Worm (Caenorhabditis elegans): ENCODE results near the gene T19D12.4.

- TF ChIP-seq daf-12 (tag; optimal IDR thresholded peaks at IDR 0.05): no peak
- TF ChIP-seq nhr-76 (tag; optimal IDR thresholded peaks at IDR 0.05): no peak
- no peak for TF ChIP-seq ztf-7 (tag; optimal IDR thresholded peaks at IDR 0.05)
Measured at ce11 chrII:6681478-6681877, 50.6 kb downstream of the T19D12.4 start.
